In genomic region chr3R:30583542-30583941, dm6 we compare ENCODE assay signal across 2 fruit fly cellular contexts.
TF ChIP-seq lines count a peak whose summit lies in the region.

Gene Rpt6R, minus strand, starts transcription at chr3R:30583697.

- TF ChIP-seq CTCF in whole organism, embryonic (GFP tag; optimal IDR thresholded peaks at IDR 0.05; lab: Kevin White, UChicago) = no peak

TF ChIP-seq in whole organism, adult, 20 proteins besides CTCF, POLR2A, EP300 and RAD21:
- TF ChIP-seq kay (GFP tag; lab: Kevin White, UChicago; ENCODE audit: borderline replicate concordance) (peak; percentile 51), CG7101 (tag; optimal IDR thresholded peaks at IDR 0.05; lab: Kevin White, UChicago) (no peak), Mnt (GFP tag; optimal IDR thresholded peaks at IDR 0.05; lab: Kevin White, UChicago) (no peak)

TF ChIP-seq in whole organism, embryonic, 481 proteins besides CTCF, POLR2A, EP300 and RAD21:
- TF ChIP-seq CG15601 (tag; optimal IDR thresholded peaks at IDR 0.05; lab: Kevin White, UChicago) = no peak
- peak; percentile 12 for TF ChIP-seq CG10267 (tag; optimal IDR thresholded peaks at IDR 0.05; lab: Kevin White, UChicago)
- TF ChIP-seq CG14014 (GFP tag; IDR thresholded peaks at IDR 0.05; lab: Robert Waterston, UW) = no peak
- TF ChIP-seq CG4707 (GFP tag; optimal IDR thresholded peaks at IDR 0.05; lab: Kevin White, UChicago) = no peak
- no peak for TF ChIP-seq oc (tag; optimal IDR thresholded peaks at IDR 0.05; lab: Kevin White, UChicago)
- TF ChIP-seq CG13894 (tag; optimal IDR thresholded peaks at IDR 0.05; lab: Kevin White, UChicago) = no peak
- peak; percentile 20 for TF ChIP-seq pzg (GFP tag; optimal IDR thresholded peaks at IDR 0.05; lab: Kevin White, UChicago)
- TF ChIP-seq CG7556 (GFP tag; optimal IDR thresholded peaks at IDR 0.05; lab: Kevin White, UChicago) = no peak
- TF ChIP-seq BEAF-32 (GFP tag; optimal IDR thresholded peaks at IDR 0.05; lab: Kevin White, UChicago) = peak; percentile 0
- no peak for TF ChIP-seq CG8924 (tag; optimal IDR thresholded peaks at IDR 0.05; lab: Kevin White, UChicago)
- no peak for TF ChIP-seq HLHmδ (GFP tag; optimal IDR thresholded peaks at IDR 0.05; lab: Kevin White, UChicago)
- no peak for TF ChIP-seq salm (tag; optimal IDR thresholded peaks at IDR 0.05; lab: Kevin White, UChicago)
- TF ChIP-seq YL-1 (GFP tag; optimal IDR thresholded peaks at IDR 0.05; lab: Kevin White, UChicago) = no peak
- TF ChIP-seq Xbp1 (GFP tag; optimal IDR thresholded peaks at IDR 0.05; lab: Kevin White, UChicago) = no peak
- no peak for TF ChIP-seq cato (GFP tag; optimal IDR thresholded peaks at IDR 0.05; lab: Kevin White, UChicago; ENCODE audit: borderline replicate concordance)
- TF ChIP-seq amos (GFP tag; IDR thresholded peaks at IDR 0.05; lab: Robert Waterston, UW; ENCODE audit: partially characterized antibody) = no peak
- TF ChIP-seq CG11247 (GFP tag; IDR thresholded peaks at IDR 0.05; lab: Robert Waterston, UW) = no peak
- TF ChIP-seq Myb (GFP tag; optimal IDR thresholded peaks at IDR 0.05; lab: Kevin White, UChicago) = peak; percentile 17
- TF ChIP-seq ind (GFP tag; optimal IDR thresholded peaks at IDR 0.05; lab: Kevin White, UChicago) = no peak
- no peak for TF ChIP-seq CG11093 (GFP tag; IDR thresholded peaks at IDR 0.05; lab: Robert Waterston, UW)
- peak; percentile 11 for TF ChIP-seq Sry-δ (GFP tag; optimal IDR thresholded peaks at IDR 0.05; lab: Kevin White, UChicago)
- TF ChIP-seq CG7928 (GFP tag; optimal IDR thresholded peaks at IDR 0.05; lab: Kevin White, UChicago) = peak; percentile 75
- no peak for TF ChIP-seq Camta (GFP tag; optimal IDR thresholded peaks at IDR 0.05; lab: Kevin White, UChicago)
- no peak for TF ChIP-seq Six4 (GFP tag; optimal IDR thresholded peaks at IDR 0.05; lab: Kevin White, UChicago)
- no peak for TF ChIP-seq CG3281 (GFP tag; optimal IDR thresholded peaks at IDR 0.05; lab: Kevin White, UChicago)
- TF ChIP-seq CG32772 (GFP tag; IDR thresholded peaks at IDR 0.05; lab: Robert Waterston, UW) = no peak
- no peak for TF ChIP-seq psq (GFP tag; optimal IDR thresholded peaks at IDR 0.05; lab: Kevin White, UChicago)
- peak; percentile 8 for TF ChIP-seq stwl (tag; optimal IDR thresholded peaks at IDR 0.05; lab: Kevin White, UChicago)
- TF ChIP-seq Meics (GFP tag; optimal IDR thresholded peaks at IDR 0.05; lab: Kevin White, UChicago) = no peak
- TF ChIP-seq CG12071 (GFP tag; optimal IDR thresholded peaks at IDR 0.05; lab: Kevin White, UChicago) = no peak
- no peak for TF ChIP-seq CG30403 (GFP tag; optimal IDR thresholded peaks at IDR 0.05; lab: Kevin White, UChicago)
- TF ChIP-seq sqz (GFP tag; optimal IDR thresholded peaks at IDR 0.05; lab: Kevin White, UChicago) = no peak
- TF ChIP-seq emc (GFP tag; optimal IDR thresholded peaks at IDR 0.05; lab: Kevin White, UChicago) = no peak
- peak; percentile 97 for TF ChIP-seq CG15514 (GFP tag; optimal IDR thresholded peaks at IDR 0.05; lab: Kevin White, UChicago)
- no peak for TF ChIP-seq Dip3 (GFP tag; optimal IDR thresholded peaks at IDR 0.05; lab: Kevin White, UChicago)
- no peak for TF ChIP-seq CG7839 (tag; optimal IDR thresholded peaks at IDR 0.05; lab: Kevin White, UChicago)
- TF ChIP-seq CG9876 (GFP tag; optimal IDR thresholded peaks at IDR 0.05; lab: Kevin White, UChicago) = no peak
- TF ChIP-seq nerfin-1 (tag; optimal IDR thresholded peaks at IDR 0.05; lab: Kevin White, UChicago) = no peak
- no peak for TF ChIP-seq HmgD (GFP tag; optimal IDR thresholded peaks at IDR 0.05; lab: Kevin White, UChicago)

Comparison
In these comparisons a context has a peak if more than half of its experiments do, and no peak if none do; other contexts are left out.
1. Of the 1 proteins assayed by ChIP-seq in both whole organism, embryonic and whole organism, adult: peak only in whole organism, embryonic: none; only in whole organism, adult: kay; in both: none; in neither: 0.